Worm (Caenorhabditis elegans): Measurements from ENCODE around the gene ccf-1.

The ccf-1 gene

DNA sequence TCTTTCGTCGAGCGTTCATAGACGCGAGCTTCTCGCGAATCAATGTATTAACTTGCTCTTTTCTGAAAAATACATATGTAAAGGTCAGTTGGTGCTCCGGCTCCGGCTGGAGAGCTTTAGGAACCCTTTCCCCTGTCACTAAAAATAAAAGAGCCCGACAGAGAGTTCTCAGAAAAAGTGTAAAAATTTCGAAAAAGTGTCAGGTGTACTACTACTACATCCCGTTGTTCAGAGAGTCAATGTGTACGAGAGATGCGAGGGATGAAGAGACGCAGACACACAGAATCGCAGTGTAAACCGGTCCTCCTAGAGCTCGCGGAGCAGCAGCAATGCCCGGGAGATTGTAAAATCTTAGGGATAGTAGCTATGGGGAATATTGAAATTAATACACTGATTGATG lies 22.6 kb upstream of the ccf-1 start (continued):
- TF ChIP-seq unc-30 (tag; optimal IDR thresholded peaks at IDR 0.05) (no peak), nhr-20 (tag; optimal IDR thresholded peaks at IDR 0.05) (peak; percentile 30)

DNA sequence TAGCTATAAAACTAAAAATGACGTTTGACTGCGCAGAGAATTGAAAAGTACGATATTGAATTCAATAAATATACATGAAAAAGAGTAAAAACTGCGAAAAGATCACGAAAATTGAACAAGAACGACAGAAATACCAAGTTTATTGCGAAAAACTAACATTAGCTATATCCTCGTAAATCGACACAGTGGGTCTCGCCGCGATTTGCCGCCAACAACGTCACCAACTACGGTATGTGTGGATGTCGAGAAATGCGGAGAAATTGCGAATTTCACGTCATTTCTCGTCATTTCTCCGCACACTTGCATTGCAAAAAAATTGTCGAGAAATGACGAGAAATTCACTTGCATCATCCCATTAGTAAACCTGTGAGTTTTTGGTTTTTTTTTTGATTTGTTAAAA lies 20.0 kb upstream of the ccf-1 start:
- TF ChIP-seq lsy-2 (tag; optimal IDR thresholded peaks at IDR 0.05) (peak in 1 of 2 experiments; percentile 27), C04F5.9 (tag; optimal IDR thresholded peaks at IDR 0.05) (peak; percentile 97)

ce11 chrIII:11939238-11939637 lies 19.2 kb upstream of the ccf-1 start:
- TF ChIP-seq C04F5.9 (tag; optimal IDR thresholded peaks at IDR 0.05) (peak; percentile 97), lsy-2 (tag; optimal IDR thresholded peaks at IDR 0.05) (peak in 1 of 2 experiments; percentile 2)

DNA sequence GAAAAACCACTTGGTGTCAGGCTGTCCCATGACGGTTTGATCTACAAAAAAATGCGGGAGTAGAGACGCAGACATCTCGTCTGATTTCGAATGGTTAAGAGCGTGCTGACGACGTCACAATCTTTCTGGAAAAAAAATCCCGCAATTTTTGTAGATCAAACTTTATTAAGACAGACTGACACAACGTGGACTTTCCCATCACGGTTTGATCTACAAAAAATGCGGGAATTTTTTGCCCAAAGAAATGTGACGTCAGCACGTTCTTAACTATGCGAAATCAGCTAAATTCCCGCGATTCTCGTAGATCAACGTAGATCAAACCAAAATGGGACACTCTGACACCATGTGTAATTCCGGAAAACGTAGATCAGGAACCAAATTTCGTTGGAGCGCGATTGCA lies 18.5 kb upstream of the ccf-1 start:
- TF ChIP-seq elt-2 (tag; optimal IDR thresholded peaks at IDR 0.05) (no peak), lin-39 (tag; optimal IDR thresholded peaks at IDR 0.05) (no peak), lsy-2 (tag; optimal IDR thresholded peaks at IDR 0.05) (no peak), tlp-1 (tag; optimal IDR thresholded peaks at IDR 0.05) (no peak), swsn-7 (tag; optimal IDR thresholded peaks at IDR 0.05) (no peak), ces-1 (GFP tag; optimal IDR thresholded peaks at IDR 0.05) (no peak), C34B4.2 (tag; optimal IDR thresholded peaks at IDR 0.05) (no peak), dsc-1 (tag; optimal IDR thresholded peaks at IDR 0.05) (no peak), efl-1 (optimal IDR thresholded peaks at IDR 0.05) (no peak), efl-1 (GFP tag; optimal IDR thresholded peaks at IDR 0.05 in 1 of 2) (no peak), ceh-88 (GFP tag; IDR thresholded peaks at IDR 0.05) (no peak)

- TF ChIP-seq tbx-2 (tag; optimal IDR thresholded peaks at IDR 0.05) (peak; percentile 14), dsc-1 (tag; optimal IDR thresholded peaks at IDR 0.05) (peak; percentile 20), C16A3.4 (tag; optimal IDR thresholded peaks at IDR 0.05) (no peak), nhr-12 (tag; optimal IDR thresholded peaks at IDR 0.05) (no peak), lsy-2 (tag; optimal IDR thresholded peaks at IDR 0.05) (peak; percentile 14 to 42), lin-14 (GFP tag; optimal IDR thresholded peaks at IDR 0.05) (peak; percentile 50), grh-1 (GFP tag; IDR thresholded peaks at IDR 0.05) (no peak), hlh-17 (GFP tag; optimal IDR thresholded peaks at IDR 0.05; ENCODE audit: borderline replicate concordance) (no peak), rnt-1 (tag; optimal IDR thresholded peaks at IDR 0.05) (peak; percentile 45), nhr-71 (tag; optimal IDR thresholded peaks at IDR 0.05) (peak; percentile 50), snu-23 (GFP tag; optimal IDR thresholded peaks at IDR 0.05) (peak; percentile 19)
Observed at ce11 chrIII:11937911-11938310, 17.9 kb upstream of the ccf-1 start.

- TF ChIP-seq pax-3 (tag; optimal IDR thresholded peaks at IDR 0.05) (no peak), lin-14 (GFP tag; optimal IDR thresholded peaks at IDR 0.05) (peak; percentile 34), lin-39 (tag; optimal IDR thresholded peaks at IDR 0.05) (no peak), dsc-1 (tag; optimal IDR thresholded peaks at IDR 0.05) (peak; percentile 6), nhr-85 (tag) (no peak), efl-1 (optimal IDR thresholded peaks at IDR 0.05) (no peak), efl-1 (GFP tag; optimal IDR thresholded peaks at IDR 0.05 in 1 of 2) (peak in 1 of 2 experiments; percentile 91), jun-1 (tag; optimal IDR thresholded peaks at IDR 0.05) (no peak), fkh-8 (tag; optimal IDR thresholded peaks at IDR 0.05) (peak; percentile 39), fkh-4 (tag; optimal IDR thresholded peaks at IDR 0.05; ENCODE audit: borderline replicate concordance) (no peak), nhr-71 (tag; optimal IDR thresholded peaks at IDR 0.05) (peak; percentile 30), ceh-88 (GFP tag; IDR thresholded peaks at IDR 0.05) (no peak), ces-1 (GFP tag; optimal IDR thresholded peaks at IDR 0.05) (no peak), sox-4 (tag; optimal IDR thresholded peaks at IDR 0.05) (no peak), nhr-47 (tag; optimal IDR thresholded peaks at IDR 0.05) (peak; percentile 29), rnt-1 (tag; optimal IDR thresholded peaks at IDR 0.05) (peak; percentile 24), ztf-11 (tag; optimal IDR thresholded peaks at IDR 0.05) (no peak), nhr-90 (tag; optimal IDR thresholded peaks at IDR 0.05; ENCODE audit: poor library complexity) (no peak), efl-3 (GFP tag; optimal IDR thresholded peaks at IDR 0.05) (no peak), lin-35 (GFP tag; optimal IDR thresholded peaks at IDR 0.05) (no peak), hpl-2 (GFP tag; optimal IDR thresholded peaks at IDR 0.05) (no peak), xbp-1 (tag; optimal IDR thresholded peaks at IDR 0.05) (peak; percentile 2), tbx-2 (tag; optimal IDR thresholded peaks at IDR 0.05) (peak; percentile 25), nhr-76 (tag; optimal IDR thresholded peaks at IDR 0.05) (no peak)
Observed at ce11 chrIII:11936668-11937276, 16.7 kb upstream of the ccf-1 start.

All from whole organism, L1 larva.